Comparison of ENCODE assay signal across 1 fruit fly cellular context in genomic region chr3R:31247281-31247995, dm6.
A peak's percentile ranks its signal among the peaks of the same experiment; 100 is the strongest.
TF ChIP-seq lines count a peak whose summit lies in the region.

No protein-coding gene starts in this region.

TF ChIP-seq in whole organism, embryonic, 481 proteins besides CTCF, POLR2A, EP300 and RAD21 (continued from another document and continues in another):
- TF ChIP-seq CG1603 (tag; optimal IDR thresholded peaks at IDR 0.05; lab: Kevin White, UChicago) (peak; percentile 84), so (GFP tag; IDR thresholded peaks at IDR 0.05; lab: Robert Waterston, UW) (peak; percentile 64; the same call in 1 of the 3 replicates), CG34224 (GFP tag; IDR thresholded peaks at IDR 0.05; lab: Robert Waterston, UW; ENCODE audit: partially characterized antibody) (no peak), CG7271 (tag; optimal IDR thresholded peaks at IDR 0.05; lab: Kevin White, UChicago) (no peak), CG8944 (GFP tag; optimal IDR thresholded peaks at IDR 0.05; lab: Kevin White, UChicago) (peak; percentile 70), az2 (GFP tag; optimal IDR thresholded peaks at IDR 0.05; lab: Kevin White, UChicago) (peak; percentile 73), peb (GFP tag; IDR thresholded peaks at IDR 0.05; lab: Robert Waterston, UW) (peak; percentile 33; the same call in 1 of the 2 replicates), pita (GFP tag; optimal IDR thresholded peaks at IDR 0.05; lab: Kevin White, UChicago) (no peak), CG14860 (GFP tag; IDR thresholded peaks at IDR 0.05; lab: Robert Waterston, UW; ENCODE audit: partially characterized antibody) (no peak), CG31388 (GFP tag; optimal IDR thresholded peaks at IDR 0.05; lab: Kevin White, UChicago) (no peak), CG17385 (GFP tag; optimal IDR thresholded peaks at IDR 0.05; lab: Kevin White, UChicago) (peak; percentile 69), wor (GFP tag; IDR thresholded peaks at IDR 0.05; lab: Robert Waterston, UW) (peak; percentile 68), lmd (GFP tag; IDR thresholded peaks at IDR 0.05; lab: Robert Waterston, UW) (peak; percentile 59), Hmr (GFP tag; optimal IDR thresholded peaks at IDR 0.05; lab: Kevin White, UChicago) (peak; percentile 8), D19B (GFP tag; optimal IDR thresholded peaks at IDR 0.05; lab: Kevin White, UChicago) (no peak), CG8478 (optimal IDR thresholded peaks at IDR 0.05; lab: Kevin White, UChicago) (no peak), Hr3 (GFP tag; optimal IDR thresholded peaks at IDR 0.05; lab: Kevin White, UChicago) (peak; percentile 26), Nf-YB (GFP tag; optimal IDR thresholded peaks at IDR 0.05; lab: Kevin White, UChicago) (peak; percentile 39), ac (GFP tag; optimal IDR thresholded peaks at IDR 0.05; lab: Kevin White, UChicago) (no peak), tio (GFP tag; optimal IDR thresholded peaks at IDR 0.05; lab: Kevin White, UChicago) (peak; percentile 17), gsb (GFP tag; IDR thresholded peaks at IDR 0.05; lab: Robert Waterston, UW) (0 out of 2 replicates have a peak, but pooled peaks have one; percentile 37), tup (GFP tag; optimal IDR thresholded peaks at IDR 0.05; lab: Kevin White, UChicago) (peak; percentile 1), bsh (GFP tag; optimal IDR thresholded peaks at IDR 0.05; lab: Kevin White, UChicago) (peak in 1 of 2 experiments; percentile 88), zen (tag; optimal IDR thresholded peaks at IDR 0.05; lab: Kevin White, UChicago) (no peak), CG17361 (GFP tag; IDR thresholded peaks at IDR 0.05; lab: Robert Waterston, UW) (peak; percentile 79), CG7963 (GFP tag; IDR thresholded peaks at IDR 0.05; lab: Robert Waterston, UW; ENCODE audit: partially characterized antibody) (no peak), MTF-1 (GFP tag; optimal IDR thresholded peaks at IDR 0.05; lab: Kevin White, UChicago; ENCODE audit: borderline replicate concordance) (peak; percentile 71), cwo (GFP tag; optimal IDR thresholded peaks at IDR 0.05; lab: Kevin White, UChicago) (peak; percentile 38), shn (GFP tag; optimal IDR thresholded peaks at IDR 0.05; lab: Kevin White, UChicago) (no peak), pros (GFP tag; optimal IDR thresholded peaks at IDR 0.05; lab: Kevin White, UChicago) (no peak), D (optimal IDR thresholded peaks at IDR 0.05; lab: Kevin White, UChicago) (no peak), D (GFP tag; optimal IDR thresholded peaks at IDR 0.05; lab: Kevin White, UChicago) (peak; percentile 67), insv (GFP tag; optimal IDR thresholded peaks at IDR 0.05; lab: Kevin White, UChicago) (no peak), CG8388 (GFP tag; optimal IDR thresholded peaks at IDR 0.05; lab: Kevin White, UChicago) (peak; percentile 70), Sin3A (optimal IDR thresholded peaks at IDR 0.05; lab: Kevin White, UChicago) (no peak), Sry-δ (GFP tag; optimal IDR thresholded peaks at IDR 0.05; lab: Kevin White, UChicago) (peak; percentile 20), Elba2 (GFP tag; optimal IDR thresholded peaks at IDR 0.05; lab: Kevin White, UChicago) (no peak), grn (GFP tag; optimal IDR thresholded peaks at IDR 0.05; lab: Kevin White, UChicago) (peak; percentile 38), Hand (GFP tag; optimal IDR thresholded peaks at IDR 0.05; lab: Kevin White, UChicago) (no peak), dysf (GFP tag; IDR thresholded peaks at IDR 0.05; lab: Robert Waterston, UW) (peak; percentile 88), sqz (GFP tag; optimal IDR thresholded peaks at IDR 0.05; lab: Kevin White, UChicago) (peak; percentile 44), Pdp1 (GFP tag; optimal IDR thresholded peaks at IDR 0.05; lab: Kevin White, UChicago) (peak; percentile 56 to 82), CG30431 (GFP tag; optimal IDR thresholded peaks at IDR 0.05; lab: Kevin White, UChicago) (peak; percentile 8), CG12769 (tag; optimal IDR thresholded peaks at IDR 0.05; lab: Kevin White, UChicago) (no peak), CG15269 (tag; optimal IDR thresholded peaks at IDR 0.05; lab: Kevin White, UChicago) (peak; percentile 88), Sry-β (GFP tag; optimal IDR thresholded peaks at IDR 0.05; lab: Kevin White, UChicago) (peak; percentile 5), CG33557 (GFP tag; optimal IDR thresholded peaks at IDR 0.05; lab: Kevin White, UChicago) (no peak), Gug (GFP tag; IDR thresholded peaks at IDR 0.05; lab: Robert Waterston, UW) (peak; percentile 51; the same call in 2 of the 4 replicates), da (GFP tag; optimal IDR thresholded peaks at IDR 0.05; lab: Kevin White, UChicago) (no peak), dm (GFP tag; optimal IDR thresholded peaks at IDR 0.05; lab: Kevin White, UChicago) (peak; percentile 14), CG13424 (tag; optimal IDR thresholded peaks at IDR 0.05; lab: Kevin White, UChicago) (peak; percentile 85), rib (GFP tag; IDR thresholded peaks at IDR 0.05; lab: Robert Waterston, UW) (0 out of 2 replicates have a peak, but pooled peaks have one; percentile 22), CG4707 (GFP tag; optimal IDR thresholded peaks at IDR 0.05; lab: Kevin White, UChicago) (peak; percentile 45), GATAe (GFP tag; conservative IDR thresholded peaks at IDR 0.05; lab: Robert Waterston, UW) (no peak), MESR4 (GFP tag; optimal IDR thresholded peaks at IDR 0.05; lab: Kevin White, UChicago) (no peak), CG18011 (GFP tag; optimal IDR thresholded peaks at IDR 0.05; lab: Kevin White, UChicago) (no peak), CG9932 (GFP tag; IDR thresholded peaks at IDR 0.05; lab: Robert Waterston, UW) (no peak), Trl (optimal IDR thresholded peaks at IDR 0.05; lab: Kevin White, UChicago) (no peak), Trl (GFP tag; optimal IDR thresholded peaks at IDR 0.05; lab: Kevin White, UChicago) (peak; percentile 49), pum (GFP tag; optimal IDR thresholded peaks at IDR 0.05; lab: Kevin White, UChicago) (peak; percentile 61), dpn (GFP tag; optimal IDR thresholded peaks at IDR 0.05; lab: Kevin White, UChicago) (peak; percentile 57 to 74), CG10431 (GFP tag; optimal IDR thresholded peaks at IDR 0.05; lab: Kevin White, UChicago) (peak; percentile 40), CG12659 (GFP tag; optimal IDR thresholded peaks at IDR 0.05; lab: Kevin White, UChicago) (peak; percentile 68), CG6254 (GFP tag; optimal IDR thresholded peaks at IDR 0.05; lab: Kevin White, UChicago) (peak; percentile 62), gro (GFP tag; optimal IDR thresholded peaks at IDR 0.05; lab: Kevin White, UChicago) (no peak), CG11398 (GFP tag; optimal IDR thresholded peaks at IDR 0.05; lab: Kevin White, UChicago) (peak; percentile 58), vnd (GFP tag; IDR thresholded peaks at IDR 0.05; lab: Robert Waterston, UW; ENCODE audit: partially characterized antibody) (no peak), HHEX (GFP tag; optimal IDR thresholded peaks at IDR 0.05; lab: Kevin White, UChicago) (peak; percentile 72), Ets97D (GFP tag; optimal IDR thresholded peaks at IDR 0.05; lab: Kevin White, UChicago) (no peak), ken (GFP tag; IDR thresholded peaks at IDR 0.05; lab: Robert Waterston, UW) (peak; percentile 71), Dll (GFP tag; IDR thresholded peaks at IDR 0.05; lab: Robert Waterston, UW; ENCODE audit: partially characterized antibody) (no peak), crol (GFP tag; IDR thresholded peaks at IDR 0.05; lab: Robert Waterston, UW) (no peak), bowl (GFP tag; IDR thresholded peaks at IDR 0.05; lab: Robert Waterston, UW) (peak; percentile 59; the same call in 1 of the 2 replicates), fru (optimal IDR thresholded peaks at IDR 0.05; lab: Kevin White, UChicago) (no peak), CG11247 (GFP tag; IDR thresholded peaks at IDR 0.05; lab: Robert Waterston, UW) (peak; percentile 75), CG13624 (GFP tag; optimal IDR thresholded peaks at IDR 0.05; lab: Kevin White, UChicago) (no peak), CG17328 (GFP tag; IDR thresholded peaks at IDR 0.05; lab: Robert Waterston, UW) (peak; percentile 69), CG9727 (GFP tag; optimal IDR thresholded peaks at IDR 0.05; lab: Kevin White, UChicago) (no peak), cad (GFP tag; optimal IDR thresholded peaks at IDR 0.05; lab: Kevin White, UChicago) (no peak), Poxn (GFP tag; IDR thresholded peaks at IDR 0.05; lab: Robert Waterston, UW) (no peak), CG13123 (GFP tag; optimal IDR thresholded peaks at IDR 0.05; lab: Kevin White, UChicago) (peak; percentile 44), caup (GFP tag; optimal IDR thresholded peaks at IDR 0.05; lab: Kevin White, UChicago; ENCODE audit: severe bottlenecking) (peak; percentile 46), CG3847 (GFP tag; IDR thresholded peaks at IDR 0.05; lab: Robert Waterston, UW) (peak; percentile 58), CG8359 (GFP tag; optimal IDR thresholded peaks at IDR 0.05; lab: Kevin White, UChicago; ENCODE audit: borderline replicate concordance) (peak; percentile 44), CG4854 (GFP tag; optimal IDR thresholded peaks at IDR 0.05; lab: Kevin White, UChicago) (peak; percentile 35), CG2120 (GFP tag; optimal IDR thresholded peaks at IDR 0.05; lab: Kevin White, UChicago) (no peak), bab2 (GFP tag; optimal IDR thresholded peaks at IDR 0.05; lab: Kevin White, UChicago) (peak; percentile 73), CG17802 (tag; optimal IDR thresholded peaks at IDR 0.05; lab: Kevin White, UChicago) (peak; percentile 67), Dad (GFP tag; optimal IDR thresholded peaks at IDR 0.05; lab: Kevin White, UChicago) (peak; percentile 51), Xrp1 (GFP tag; IDR thresholded peaks at IDR 0.05; lab: Robert Waterston, UW) (peak; percentile 78; the same call in 1 of the 2 replicates), lbe (GFP tag; optimal IDR thresholded peaks at IDR 0.05; lab: Kevin White, UChicago) (no peak), CG31224 (GFP tag; IDR thresholded peaks at IDR 0.05; lab: Robert Waterston, UW) (no peak), Max (GFP tag; optimal IDR thresholded peaks at IDR 0.05; lab: Kevin White, UChicago) (peak; percentile 45), ewg (GFP tag; optimal IDR thresholded peaks at IDR 0.05; lab: Kevin White, UChicago) (peak; percentile 51), Atf-2 (GFP tag; optimal IDR thresholded peaks at IDR 0.05; lab: Kevin White, UChicago) (peak; percentile 14), Deaf1 (tag; optimal IDR thresholded peaks at IDR 0.05; lab: Kevin White, UChicago) (peak; percentile 47), Dek (tag; optimal IDR thresholded peaks at IDR 0.05; lab: Kevin White, UChicago) (peak; percentile 57), sima (GFP tag; optimal IDR thresholded peaks at IDR 0.05; lab: Kevin White, UChicago) (no peak), Spps (tag; optimal IDR thresholded peaks at IDR 0.05; lab: Kevin White, UChicago) (peak; percentile 53), CG12299 (tag; optimal IDR thresholded peaks at IDR 0.05; lab: Kevin White, UChicago) (peak; percentile 40), chm (GFP tag; IDR thresholded peaks at IDR 0.05; lab: Robert Waterston, UW) (peak; percentile 66), crc (GFP tag; optimal IDR thresholded peaks at IDR 0.05; lab: Kevin White, UChicago) (peak; percentile 17), CG6791 (GFP tag; IDR thresholded peaks at IDR 0.05; lab: Robert Waterston, UW; ENCODE audit: partially characterized antibody) (no peak), Usf (GFP tag; optimal IDR thresholded peaks at IDR 0.05; lab: Kevin White, UChicago) (no peak), CG4282 (GFP tag; optimal IDR thresholded peaks at IDR 0.05; lab: Kevin White, UChicago) (peak; percentile 29), CG34376 (GFP tag; optimal IDR thresholded peaks at IDR 0.05; lab: Kevin White, UChicago) (no peak), CG12219 (GFP tag; optimal IDR thresholded peaks at IDR 0.05; lab: Kevin White, UChicago) (peak; percentile 70), CG7745 (tag; optimal IDR thresholded peaks at IDR 0.05; lab: Kevin White, UChicago) (no peak), Doc3 (GFP tag; IDR thresholded peaks at IDR 0.05; lab: Robert Waterston, UW; ENCODE audit: partially characterized antibody) (no peak), CG7556 (GFP tag; optimal IDR thresholded peaks at IDR 0.05; lab: Kevin White, UChicago) (peak; percentile 65), ash1 (GFP tag; optimal IDR thresholded peaks at IDR 0.05; lab: Kevin White, UChicago) (no peak), nom (GFP tag; optimal IDR thresholded peaks at IDR 0.05; lab: Kevin White, UChicago) (no peak), CG30020 (tag; optimal IDR thresholded peaks at IDR 0.05; lab: Kevin White, UChicago) (peak; percentile 28), CG9876 (GFP tag; optimal IDR thresholded peaks at IDR 0.05; lab: Kevin White, UChicago) (peak; percentile 28), org-1 (GFP tag; optimal IDR thresholded peaks at IDR 0.05; lab: Kevin White, UChicago) (peak; percentile 70), CG1792 (GFP tag; optimal IDR thresholded peaks at IDR 0.05; lab: Kevin White, UChicago) (no peak), bcd (GFP tag; optimal IDR thresholded peaks at IDR 0.05; lab: Kevin White, UChicago) (peak; percentile 62), CG1024 (GFP tag; IDR thresholded peaks at IDR 0.05; lab: Robert Waterston, UW) (peak; percentile 44), h (optimal IDR thresholded peaks at IDR 0.05; lab: Kevin White, UChicago) (no peak), schlank (tag; optimal IDR thresholded peaks at IDR 0.05; lab: Kevin White, UChicago) (no peak), hb (GFP tag; IDR thresholded peaks at IDR 0.05; lab: Robert Waterston, UW; ENCODE audit: partially characterized antibody) (no peak), Dip3 (GFP tag; optimal IDR thresholded peaks at IDR 0.05; lab: Kevin White, UChicago) (peak; percentile 14), sna (GFP tag; IDR thresholded peaks at IDR 0.05; lab: Robert Waterston, UW; ENCODE audit: partially characterized antibody) (no peak), ATbp (GFP tag; optimal IDR thresholded peaks at IDR 0.05; lab: Kevin White, UChicago) (peak; percentile 65), Dbx (GFP tag; IDR thresholded peaks at IDR 0.05; lab: Robert Waterston, UW) (no peak), CG10321 (GFP tag; IDR thresholded peaks at IDR 0.05; lab: Robert Waterston, UW) (no peak), Hsf (GFP tag; optimal IDR thresholded peaks at IDR 0.05; lab: Kevin White, UChicago) (peak; percentile 56), tx (GFP tag; optimal IDR thresholded peaks at IDR 0.05; lab: Kevin White, UChicago) (peak; percentile 17), pb (GFP tag; optimal IDR thresholded peaks at IDR 0.05; lab: Kevin White, UChicago) (peak; percentile 59), crp (GFP tag; optimal IDR thresholded peaks at IDR 0.05; lab: Kevin White, UChicago) (no peak), ase (GFP tag; IDR thresholded peaks at IDR 0.05; lab: Robert Waterston, UW) (peak; percentile 82), CG12391 (tag; optimal IDR thresholded peaks at IDR 0.05; lab: Kevin White, UChicago) (peak; percentile 73)
